Worm (Caenorhabditis elegans): ENCODE measurements around the gene grl-18.

DNA sequence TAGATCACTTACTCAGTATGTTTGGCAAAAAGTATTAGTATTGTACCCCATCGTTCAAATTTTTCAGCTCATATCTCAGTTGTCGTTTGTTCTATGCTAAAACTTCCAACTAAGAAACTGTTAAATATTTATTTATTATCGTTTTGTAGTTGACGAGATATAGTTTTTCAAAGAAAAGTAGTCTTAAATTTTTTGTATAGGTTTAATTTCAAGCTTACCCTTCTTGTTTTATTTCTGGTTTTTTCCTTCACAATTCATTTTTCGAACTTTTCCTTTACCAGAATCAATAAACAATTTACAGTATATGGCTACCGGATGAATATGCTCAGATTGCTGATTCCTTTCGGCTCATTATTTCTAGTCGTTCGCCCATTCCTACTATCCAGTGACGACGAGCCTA, 42.8 kb downstream of the grl-18 start, which contains the start of gene F08F3.1:
- TF ChIP-seq tbx-8 (GFP tag; optimal IDR thresholded peaks at IDR 0.05): no peak
- no peak for TF ChIP-seq sptf-1 (tag; optimal IDR thresholded peaks at IDR 0.05)
- TF ChIP-seq lin-13 (tag; optimal IDR thresholded peaks at IDR 0.05): no peak
- no peak for TF ChIP-seq unc-39 (tag; optimal IDR thresholded peaks at IDR 0.05)
- no peak for TF ChIP-seq ztf-11 (tag; optimal IDR thresholded peaks at IDR 0.05)
- TF ChIP-seq pha-4 (tag; optimal IDR thresholded peaks at IDR 0.05): no peak

All from whole organism, mixed stage, embryonic.